Fruit fly (Drosophila melanogaster): ENCODE measurements around the gene brk.
A peak's percentile ranks its signal among the peaks of the same experiment; 100 is the strongest.

Gene brk

dm6 chrX:7300356-7300721 lies 7.4 kb upstream of the brk start (continued):
- TF ChIP-seq HHEX (GFP tag; optimal IDR thresholded peaks at IDR 0.05), result no peak
- no peak for TF ChIP-seq Hmr (GFP tag; optimal IDR thresholded peaks at IDR 0.05)
- peak; percentile 9 for TF ChIP-seq CG12659 (GFP tag; optimal IDR thresholded peaks at IDR 0.05)
- no peak for TF ChIP-seq CG11560 (tag; IDR thresholded peaks at IDR 0.05)
- TF ChIP-seq Gug (GFP tag; IDR thresholded peaks at IDR 0.05), result 0 out of 4 replicates have a peak, but pooled peaks have one; percentile 3
- no peak for TF ChIP-seq twi (tag; optimal IDR thresholded peaks at IDR 0.05)
- no peak for TF ChIP-seq maf-S (GFP tag; optimal IDR thresholded peaks at IDR 0.05)
- TF ChIP-seq CG3995 (GFP tag; optimal IDR thresholded peaks at IDR 0.05), result no peak
- no peak for TF ChIP-seq E2f2 (GFP tag; IDR thresholded peaks at IDR 0.05)
- no peak for TF ChIP-seq repo (GFP tag; optimal IDR thresholded peaks at IDR 0.05)
- TF ChIP-seq Jarid2 (GFP tag; optimal IDR thresholded peaks at IDR 0.05), result no peak
- TF ChIP-seq CG5245 (GFP tag; optimal IDR thresholded peaks at IDR 0.05), result no peak
- TF ChIP-seq usp (GFP tag; optimal IDR thresholded peaks at IDR 0.05), result no peak
- peak; percentile 5 for TF ChIP-seq CG12391 (tag; optimal IDR thresholded peaks at IDR 0.05)
- no peak for TF ChIP-seq insv (GFP tag; optimal IDR thresholded peaks at IDR 0.05)
- no peak for TF ChIP-seq Bgb (GFP tag; IDR thresholded peaks at IDR 0.05; ENCODE audit: partially characterized antibody)
- no peak for TF ChIP-seq CG4282 (GFP tag; optimal IDR thresholded peaks at IDR 0.05)
- TF ChIP-seq croc (GFP tag; conservative IDR thresholded peaks at IDR 0.05), result no peak
- peak; percentile 48; the same call in 1 of the 3 replicates for TF ChIP-seq CG17361 (GFP tag; IDR thresholded peaks at IDR 0.05)
- TF ChIP-seq CG18476 (GFP tag; optimal IDR thresholded peaks at IDR 0.05), result no peak
- no peak for TF ChIP-seq rib (GFP tag; IDR thresholded peaks at IDR 0.05)
- peak; percentile 24 for TF ChIP-seq CG2712 (tag; optimal IDR thresholded peaks at IDR 0.05)
- TF ChIP-seq grau (tag; optimal IDR thresholded peaks at IDR 0.05), result peak; percentile 5
- TF ChIP-seq CG32767 (GFP tag; IDR thresholded peaks at IDR 0.05), result no peak
- no peak for TF ChIP-seq CG18011 (GFP tag; optimal IDR thresholded peaks at IDR 0.05)
- 0 out of 3 replicates have a peak, but pooled peaks have one; percentile 17 for TF ChIP-seq gce (GFP tag; IDR thresholded peaks at IDR 0.05)
- TF ChIP-seq CG12071 (GFP tag; optimal IDR thresholded peaks at IDR 0.05), result peak; percentile 4
- no peak for TF ChIP-seq Kr (GFP tag; optimal IDR thresholded peaks at IDR 0.05)
- TF ChIP-seq Pdp1 (GFP tag; optimal IDR thresholded peaks at IDR 0.05), result no peak
- TF ChIP-seq Rfx (GFP tag; IDR thresholded peaks at IDR 0.05), result peak; percentile 48
- no peak for TF ChIP-seq nerfin-2 (GFP tag; IDR thresholded peaks at IDR 0.05; ENCODE audit: partially characterized antibody)
- TF ChIP-seq nom (GFP tag; optimal IDR thresholded peaks at IDR 0.05), result no peak
- no peak for TF ChIP-seq exex (tag; optimal IDR thresholded peaks at IDR 0.05)
- TF ChIP-seq her (GFP tag; optimal IDR thresholded peaks at IDR 0.05), result no peak
- no peak for TF ChIP-seq CG12104 (GFP tag; optimal IDR thresholded peaks at IDR 0.05)
- no peak for TF ChIP-seq aop (GFP tag; IDR thresholded peaks at IDR 0.05)
- no peak for TF ChIP-seq cg (GFP tag; optimal IDR thresholded peaks at IDR 0.05)
- TF ChIP-seq CG12236 (GFP tag; optimal IDR thresholded peaks at IDR 0.05), result no peak
- no peak for TF ChIP-seq CG7271 (tag; optimal IDR thresholded peaks at IDR 0.05)
- peak; percentile 19 for TF ChIP-seq Meics (GFP tag; optimal IDR thresholded peaks at IDR 0.05)
- TF ChIP-seq pb (GFP tag; optimal IDR thresholded peaks at IDR 0.05), result no peak
- no peak for TF ChIP-seq CG7839 (tag; optimal IDR thresholded peaks at IDR 0.05)
- no peak for TF ChIP-seq bigmax (GFP tag; optimal IDR thresholded peaks at IDR 0.05)
- no peak; the same call in 1 of the 2 replicates for TF ChIP-seq vvl (GFP tag; IDR thresholded peaks at IDR 0.05)
- no peak for TF ChIP-seq pzg (GFP tag; optimal IDR thresholded peaks at IDR 0.05)
- TF ChIP-seq tup (GFP tag; optimal IDR thresholded peaks at IDR 0.05), result no peak
- no peak for TF ChIP-seq CG17912 (GFP tag; optimal IDR thresholded peaks at IDR 0.05)
- TF ChIP-seq sima (GFP tag; optimal IDR thresholded peaks at IDR 0.05), result no peak
- TF ChIP-seq CG9437 (GFP tag; optimal IDR thresholded peaks at IDR 0.05), result no peak
- no peak for TF ChIP-seq Dll (GFP tag; IDR thresholded peaks at IDR 0.05; ENCODE audit: partially characterized antibody)
- TF ChIP-seq lilli (GFP tag; optimal IDR thresholded peaks at IDR 0.05), result no peak
